Fruit fly (Drosophila melanogaster) whole organism, embryonic: ENCODE results near the gene Rbf2.
A peak's percentile ranks its signal among the peaks of the same experiment; 100 is the strongest.

Experiments
- Ada2b ChIP-seq: fragments of 200-800 bp; sonication (Bioruptor generic); IDR thresholded peaks from 2 replicates; pipeline ENCODE4 v1.3.6; 2022; ENCODE audit warnings: missing biosample characterization, missing genetic modification characterization
- Atf3 ChIP-seq: fragments of 200-800 bp; sonication (Bioruptor generic); optimal IDR thresholded peaks from 3 replicates; lab custom pipeline; 2016; ENCODE audit warnings: missing biosample characterization, missing genetic modification characterization
- B-H2 ChIP-seq: fragments of 200-800 bp; sonication (Bioruptor generic); optimal IDR thresholded peaks from 2 replicates; lab custom pipeline; 2018; ENCODE audit warnings: missing biosample characterization, mild to moderate bottlenecking, missing genetic modification characterization
- Bteb2 ChIP-seq: fragments of 200-800 bp; sonication (Bioruptor generic); optimal IDR thresholded peaks from 2 replicates; lab custom pipeline; 2016; ENCODE audit warnings: missing biosample characterization, missing genetic modification characterization
- CG11247 ChIP-seq: fragments of 200-800 bp; sonication (Bioruptor generic); IDR thresholded peaks from 2 replicates; pipeline ENCODE4 v1.3.6; 2022; ENCODE audit warnings: missing biosample characterization, missing genetic modification characterization
- CG11695 ChIP-seq: fragments of 200-800 bp; sonication (Bioruptor generic); IDR thresholded peaks from 3 replicates; pipeline ENCODE4 v1.3.6; 2022; ENCODE audit warnings: missing biosample characterization, missing genetic modification characterization
- CG15011 ChIP-seq: fragments of 200-800 bp; sonication (Bioruptor generic); optimal IDR thresholded peaks from 3 replicates; lab custom pipeline; 2018; ENCODE audit warnings: missing biosample characterization, mild to moderate bottlenecking, missing genetic modification characterization
- CG17186 ChIP-seq: fragments of 200-800 bp; sonication (Bioruptor generic); optimal IDR thresholded peaks from 3 replicates; lab custom pipeline; 2017; ENCODE audit warnings: missing biosample characterization, missing genetic modification reagents, missing genetic modification characterization
- CG17385 ChIP-seq: fragments of 200-800 bp; sonication (Bioruptor generic); optimal IDR thresholded peaks from 3 replicates; lab custom pipeline; 2018; ENCODE audit warnings: missing biosample characterization, mild to moderate bottlenecking, missing genetic modification characterization
- CG2120 ChIP-seq: fragments of 200-800 bp; sonication (Bioruptor generic); optimal IDR thresholded peaks from 3 replicates; lab custom pipeline; 2016; ENCODE audit warnings: missing biosample characterization, missing genetic modification characterization
- CG32772 ChIP-seq: fragments of 200-800 bp; sonication (Bioruptor generic); IDR thresholded peaks from 2 replicates; pipeline ENCODE4 v1.3.6; 2022; ENCODE audit warnings: missing biosample characterization, missing genetic modification characterization
- CG6813 ChIP-seq: fragments of 200-800 bp; sonication (Bioruptor generic); optimal IDR thresholded peaks from 2 replicates; lab custom pipeline; 2017; ENCODE audit warnings: missing biosample characterization, missing genetic modification characterization, mild to moderate bottlenecking, moderate library complexity, missing genetic modification reagents
- CG6854 ChIP-seq: fragments of 200-800 bp; sonication (Bioruptor generic); optimal IDR thresholded peaks from 3 replicates; lab custom pipeline; 2017; ENCODE audit warnings: missing biosample characterization, mild to moderate bottlenecking, missing genetic modification characterization
- CG7271 ChIP-seq: fragments of 200-800 bp; sonication (Bioruptor generic); optimal IDR thresholded peaks from 2 replicates; lab custom pipeline; 2018; ENCODE audit warnings: missing biosample characterization, mild to moderate bottlenecking, missing genetic modification characterization, moderate library complexity
- CG7357 ChIP-seq: fragments of 200-800 bp; sonication (Bioruptor generic); IDR thresholded peaks from 3 replicates; pipeline ENCODE4 v1.3.6; 2022; ENCODE audit warnings: missing biosample characterization, missing genetic modification characterization
- CG7786 ChIP-seq: fragments of 200-800 bp; sonication (Bioruptor generic); optimal IDR thresholded peaks from 2 replicates; lab custom pipeline; 2016; ENCODE audit warnings: missing biosample characterization, missing genetic modification characterization
- CG7928 ChIP-seq: fragments of 200-800 bp; sonication (Bioruptor generic); optimal IDR thresholded peaks from 2 replicates; lab custom pipeline; 2017; ENCODE audit warnings: missing biosample characterization, mild to moderate bottlenecking, missing genetic modification characterization
- CG9609 ChIP-seq: fragments of 200-800 bp; sonication (Bioruptor generic); optimal IDR thresholded peaks from 3 replicates; lab custom pipeline; 2016; ENCODE audit warnings: missing biosample characterization, missing genetic modification characterization
- Chrac-16 ChIP-seq: fragments of 200-800 bp; sonication (Bioruptor generic); optimal IDR thresholded peaks from 3 replicates; lab custom pipeline; 2016; ENCODE audit warnings: missing biosample characterization, missing genetic modification characterization
- Dfd ChIP-seq, 2 experiments: fragments of >200 bp; optimal IDR thresholded peaks; 2 replicates each; lab custom pipeline; 2017; ENCODE audit warnings: missing biosample characterization in 2 of 2, missing genetic modification characterization in 2 of 2
- HLH54F ChIP-seq: fragments of 200-800 bp; sonication (Bioruptor generic); optimal IDR thresholded peaks from 3 replicates; lab custom pipeline; 2016; ENCODE audit warnings: missing biosample characterization, missing genetic modification characterization
- HmgD ChIP-seq: fragments of 200-800 bp; sonication (Bioruptor generic); optimal IDR thresholded peaks from 3 replicates; lab custom pipeline; 2016; ENCODE audit warnings: missing biosample characterization, missing genetic modification characterization
- Hmx ChIP-seq: fragments of 200-800 bp; sonication (Bioruptor generic); optimal IDR thresholded peaks from 2 replicates; lab custom pipeline; 2016; ENCODE audit warnings: missing biosample characterization, missing genetic modification characterization
- Hr78 ChIP-seq, 2 experiments: fragments of 200-800 bp in 1 of 2; fragments of >200 bp in 1 of 2; sonication (Bioruptor generic) in 1 of 2; optimal IDR thresholded peaks; 2 replicates each; lab custom pipeline; 2017 to 2019; ENCODE audit warnings: missing biosample characterization in 2 of 2, missing genetic modification characterization in 2 of 2, mild to moderate bottlenecking in 1 of 2, moderate library complexity in 1 of 2
- Mes4 ChIP-seq: fragments of 200-800 bp; sonication (Bioruptor generic); optimal IDR thresholded peaks from 2 replicates; lab custom pipeline; 2016; ENCODE audit warnings: missing biosample characterization, missing genetic modification characterization
- Mrtf ChIP-seq: fragments of 200-800 bp; sonication (Bioruptor generic); IDR thresholded peaks from 3 replicates; pipeline ENCODE4 v1.3.6; 2022; ENCODE audit warnings: missing biosample characterization, missing genetic modification characterization
- Myb ChIP-seq: fragments of 200-800 bp; sonication (Bioruptor generic); optimal IDR thresholded peaks from 2 replicates; lab custom pipeline; 2016; ENCODE audit warnings: missing biosample characterization, missing genetic modification characterization
- Neu2 ChIP-seq: fragments of 200-800 bp; sonication (Bioruptor generic); optimal IDR thresholded peaks from 3 replicates; lab custom pipeline; 2016; ENCODE audit warnings: missing biosample characterization, missing genetic modification characterization, borderline replicate concordance
- Rfx ChIP-seq: fragments of 200-800 bp; sonication (Bioruptor generic); IDR thresholded peaks from 2 replicates; pipeline ENCODE4 v1.3.6; 2022; ENCODE audit warnings: missing biosample characterization, missing genetic modification characterization
- Sox102F ChIP-seq: fragments of 200-800 bp; sonication (Bioruptor generic); optimal IDR thresholded peaks from 2 replicates; lab custom pipeline; 2018; ENCODE audit warnings: missing biosample characterization, mild to moderate bottlenecking, missing genetic modification characterization, moderate library complexity
- TFAM ChIP-seq: fragments of 200-800 bp; sonication (Bioruptor generic); optimal IDR thresholded peaks from 2 replicates; lab custom pipeline; 2017; ENCODE audit warnings: missing biosample characterization, missing genetic modification characterization, inconsistent platforms
- ac ChIP-seq: fragments of 200-800 bp; sonication (Bioruptor generic); optimal IDR thresholded peaks from 3 replicates; lab custom pipeline; 2017; ENCODE audit warnings: missing biosample characterization, mild to moderate bottlenecking, missing genetic modification characterization
- ato ChIP-seq: fragments of 200-800 bp; sonication (Bioruptor generic); IDR thresholded peaks from 2 replicates; pipeline ENCODE4 v1.3.6; 2022; ENCODE audit warnings: missing biosample characterization, missing genetic modification characterization; ENCODE audit not compliant: partially characterized antibody
- bbx ChIP-seq: fragments of 200-800 bp; sonication (Bioruptor generic); IDR thresholded peaks from 2 replicates; pipeline ENCODE4 v1.3.6; 2022; ENCODE audit warnings: missing biosample characterization, missing genetic modification characterization; ENCODE audit not compliant: partially characterized antibody
- cas ChIP-seq: fragments of 200-800 bp; sonication (Bioruptor generic); IDR thresholded peaks from 2 replicates; pipeline ENCODE4 v1.3.6; 2022; ENCODE audit warnings: missing biosample characterization, missing genetic modification characterization
- crol ChIP-seq: fragments of 200-800 bp; sonication (Bioruptor generic); IDR thresholded peaks from 2 replicates; pipeline ENCODE4 v1.3.6; 2022; ENCODE audit warnings: missing biosample characterization, missing genetic modification characterization
- crp ChIP-seq, 2 experiments: fragments of 200-800 bp; sonication (Bioruptor generic); optimal IDR thresholded peaks; 2 replicates in 1 of 2; 3 replicates in 1 of 2; lab custom pipeline; 2017; ENCODE audit warnings: missing biosample characterization in 2 of 2, missing genetic modification characterization in 2 of 2, mild to moderate bottlenecking in 1 of 2, moderate library complexity in 1 of 2
- dati ChIP-seq: fragments of 200-800 bp; sonication (Bioruptor generic); IDR thresholded peaks from 2 replicates; pipeline ENCODE4 v1.3.6; 2022; ENCODE audit warnings: missing biosample characterization, missing genetic modification characterization
- exex ChIP-seq: fragments of 200-800 bp; sonication (Bioruptor generic); optimal IDR thresholded peaks from 4 replicates; lab custom pipeline; 2018; ENCODE audit warnings: missing biosample characterization, mild to moderate bottlenecking, missing genetic modification characterization, moderate library complexity
- ftz-f1 ChIP-seq: fragments of 200-800 bp; sonication (Bioruptor generic); optimal IDR thresholded peaks from 2 replicates; lab custom pipeline; 2016; ENCODE audit warnings: missing biosample characterization, missing genetic modification characterization
- her ChIP-seq: fragments of 200-800 bp; sonication (Bioruptor generic); optimal IDR thresholded peaks from 2 replicates; lab custom pipeline; 2016; ENCODE audit warnings: missing biosample characterization, missing genetic modification characterization
- hth ChIP-seq: fragments of >200 bp; optimal IDR thresholded peaks from 2 replicates; lab custom pipeline; 2017; ENCODE audit warnings: inconsistent platforms
- jigr1 ChIP-seq: fragments of 200-800 bp; sonication (Bioruptor generic); IDR thresholded peaks from 3 replicates; pipeline ENCODE4 v1.3.6; 2022; ENCODE audit warnings: missing biosample characterization, missing genetic modification characterization
- lab ChIP-seq: fragments of 200-800 bp; sonication (Bioruptor generic); optimal IDR thresholded peaks from 3 replicates; lab custom pipeline; 2017; ENCODE audit warnings: missing biosample characterization, missing genetic modification characterization, mild to moderate bottlenecking, moderate library complexity, missing genetic modification reagents
- pho ChIP-seq: fragments of 200-800 bp; sonication (Bioruptor generic); optimal IDR thresholded peaks from 2 replicates; lab custom pipeline; 2016; ENCODE audit warnings: missing biosample characterization, missing genetic modification characterization
- sens-2 ChIP-seq: fragments of 200-800 bp; sonication (Bioruptor generic); IDR thresholded peaks from 2 replicates; pipeline ENCODE4 v1.3.6; 2022; ENCODE audit warnings: missing biosample characterization, missing genetic modification characterization
- shn ChIP-seq: fragments of 200-800 bp; sonication (Bioruptor generic); optimal IDR thresholded peaks from 3 replicates; lab custom pipeline; 2016; ENCODE audit warnings: missing biosample characterization, missing genetic modification characterization
- sob ChIP-seq: fragments of 200-800 bp; sonication (Bioruptor generic); IDR thresholded peaks from 2 replicates; pipeline ENCODE4 v1.3.6; 2022; ENCODE audit warnings: missing biosample characterization, missing genetic modification characterization
- vnd ChIP-seq: fragments of 200-800 bp; sonication (Bioruptor generic); IDR thresholded peaks from 3 replicates; pipeline ENCODE4 v1.3.6; 2022; ENCODE audit warnings: missing biosample characterization, missing genetic modification characterization; ENCODE audit not compliant: partially characterized antibody
- zf30C ChIP-seq: fragments of 200-800 bp; sonication (Bioruptor generic); optimal IDR thresholded peaks from 3 replicates; lab custom pipeline; 2018; ENCODE audit warnings: missing biosample characterization, mild to moderate bottlenecking, missing genetic modification characterization
- zfh2 ChIP-seq: fragments of 200-800 bp; sonication (Bioruptor generic); optimal IDR thresholded peaks from 2 replicates; lab custom pipeline; 2016; ENCODE audit warnings: missing biosample characterization, missing genetic modification characterization

The Rbf2 gene

DNA sequence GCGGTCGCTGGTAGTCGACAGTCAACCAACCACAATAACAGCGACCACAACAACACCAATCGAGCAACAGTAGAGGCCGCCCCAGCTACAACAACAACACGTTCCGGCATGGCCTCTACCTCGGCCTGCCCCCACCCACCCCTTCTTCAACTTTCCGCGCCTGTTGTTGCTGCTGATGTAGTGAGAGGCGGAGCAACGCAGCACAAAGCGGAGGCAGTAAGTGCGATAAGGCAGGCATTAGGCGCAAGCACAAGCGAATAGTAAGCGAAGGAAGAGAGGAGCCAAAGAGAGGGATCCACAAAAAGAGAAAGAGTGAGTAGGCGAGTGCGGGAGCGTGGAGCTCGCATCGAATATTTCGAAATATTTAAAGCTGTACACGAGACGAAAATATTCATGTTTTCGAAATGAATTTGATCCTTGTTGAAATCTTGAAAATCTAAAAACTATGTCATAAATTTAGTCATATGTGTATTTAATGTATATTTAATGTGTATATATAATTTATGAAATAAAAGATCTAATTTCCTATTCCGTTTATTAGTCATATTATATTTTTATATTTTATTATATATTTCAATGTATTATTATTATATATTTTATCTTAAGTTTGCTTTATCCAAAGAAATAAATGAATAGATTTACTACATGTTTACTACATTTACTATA is 28.0 kb downstream of the Rbf2 start:
- TF ChIP-seq Myb (GFP tag; lab: Kevin White, UChicago) (no peak), CG7786 (no peak), Chrac-16 (GFP tag; lab: Kevin White, UChicago) (no peak), lab (GFP tag; lab: Kevin White, UChicago) (peak; percentile 32), CG7928 (GFP tag; lab: Kevin White, UChicago) (no peak), Mrtf (GFP tag; lab: Robert Waterston, UW) (no peak), pho (no peak), ftz-f1 (GFP tag; lab: Kevin White, UChicago) (peak; percentile 93), Dfd (GFP tag; optimal IDR thresholded peaks at IDR 0.05; lab: Kevin White, UChicago) (no peak), crol (GFP tag; lab: Robert Waterston, UW) (peak; percentile 100), Rfx (GFP tag; lab: Robert Waterston, UW) (peak; percentile 44), zfh2 (GFP tag; lab: Kevin White, UChicago) (no peak), HLH54F (no peak), CG32772 (GFP tag; lab: Robert Waterston, UW) (no peak), exex (tag; lab: Kevin White, UChicago) (no peak), CG15011 (GFP tag; lab: Kevin White, UChicago) (no peak), HmgD (no peak), CG9609 (GFP tag; lab: Kevin White, UChicago) (no peak), cas (GFP tag; lab: Robert Waterston, UW) (no peak), CG17186 (GFP tag; lab: Kevin White, UChicago) (no peak), vnd (GFP tag; lab: Robert Waterston, UW) (no peak), dati (GFP tag; lab: Robert Waterston, UW) (no peak), CG11247 (GFP tag; lab: Robert Waterston, UW) (no peak), Bteb2 (GFP tag; lab: Kevin White, UChicago) (no peak), CG17385 (no peak), bbx (GFP tag; lab: Robert Waterston, UW) (peak; percentile 49), zf30C (no peak), CG6854 (GFP tag; lab: Kevin White, UChicago) (no peak), Hr78 (GFP tag; optimal IDR thresholded peaks at IDR 0.05; lab: Kevin White, UChicago) (peak in 1 of 2 experiments; percentile 56), crp (GFP tag; optimal IDR thresholded peaks at IDR 0.05; lab: Kevin White, UChicago) (no peak), shn (GFP tag; lab: Kevin White, UChicago) (no peak), ac (GFP tag; lab: Kevin White, UChicago) (no peak), TFAM (no peak), Atf3 (GFP tag; lab: Kevin White, UChicago) (no peak), Hmx (no peak), CG11695 (GFP tag; lab: Robert Waterston, UW) (peak; percentile 22; the same call in 1 of the 3 replicates), sens-2 (GFP tag; lab: Robert Waterston, UW) (no peak), B-H2 (no peak), Mes4 (GFP tag; lab: Kevin White, UChicago) (no peak), sob (GFP tag; lab: Robert Waterston, UW) (no peak), Sox102F (no peak), her (GFP tag; lab: Kevin White, UChicago) (no peak), hth (lab: Kevin White, UChicago) (no peak), CG6813 (GFP tag; lab: Kevin White, UChicago) (no peak), Ada2b (GFP tag; lab: Robert Waterston, UW) (peak; percentile 19; the same call in 1 of the 2 replicates), CG7357 (no peak), jigr1 (GFP tag; lab: Robert Waterston, UW) (no peak), Neu2 (GFP tag; lab: Kevin White, UChicago) (no peak), CG2120 (no peak), CG7271 (tag; lab: Kevin White, UChicago) (no peak), ato (GFP tag; lab: Robert Waterston, UW) (no peak; the same call in 1 of the 2 replicates)
